Fruit fly (Drosophila melanogaster): Measurements from ENCODE around the gene Itpr.
A peak's percentile ranks its signal among the peaks of the same experiment; 100 is the strongest.

The Itpr gene

DNA sequence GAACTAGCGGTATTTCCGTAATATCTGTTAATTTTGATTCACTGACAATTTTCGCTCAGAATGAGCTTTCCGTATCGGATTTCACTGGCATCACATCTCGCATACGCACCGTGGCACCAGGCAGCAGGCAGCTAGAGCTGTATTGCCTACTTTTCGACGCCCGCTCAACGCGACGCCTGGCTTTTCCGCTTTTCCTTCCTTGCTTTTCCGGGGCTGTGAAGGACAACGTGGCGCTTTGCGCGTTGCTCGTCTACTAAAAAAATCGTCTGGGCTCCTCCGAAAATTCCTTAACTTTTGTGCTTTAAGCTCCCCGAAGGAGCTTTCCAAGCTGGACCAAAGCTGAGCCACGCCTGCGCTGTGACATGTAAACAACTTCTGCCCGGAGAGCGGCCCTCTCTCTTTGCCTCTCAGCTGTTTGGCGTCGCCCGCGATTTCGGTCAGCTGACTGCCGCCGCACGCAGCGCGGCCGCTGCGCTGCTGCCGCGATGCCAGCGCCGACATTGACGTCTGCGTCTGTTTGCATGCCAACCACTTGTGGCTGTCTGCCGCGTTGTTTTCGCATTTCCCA lies 6.2 kb downstream of the Itpr start, which contains the start of the genes CG43845 and Nmdar1 (continued):
- TF ChIP-seq zen2 (GFP tag; IDR thresholded peaks at IDR 0.05; ENCODE audit: partially characterized antibody) (peak; percentile 71; the same call in 2 of the 3 replicates), CG5953 (GFP tag; IDR thresholded peaks at IDR 0.05) (no peak), Ada2b (GFP tag; IDR thresholded peaks at IDR 0.05) (no peak), CG7745 (tag; optimal IDR thresholded peaks at IDR 0.05) (no peak), CG15269 (tag; optimal IDR thresholded peaks at IDR 0.05) (no peak), CG10543 (GFP tag; optimal IDR thresholded peaks at IDR 0.05) (peak; percentile 2), CG6683 (GFP tag; optimal IDR thresholded peaks at IDR 0.05) (no peak), wek (GFP tag; optimal IDR thresholded peaks at IDR 0.05) (no peak), nmo (GFP tag; optimal IDR thresholded peaks at IDR 0.05) (no peak), MTF-1 (GFP tag; optimal IDR thresholded peaks at IDR 0.05; ENCODE audit: borderline replicate concordance) (no peak), scrt (GFP tag; optimal IDR thresholded peaks at IDR 0.05) (peak; percentile 93), CG17361 (GFP tag; IDR thresholded peaks at IDR 0.05) (no peak), Six4 (GFP tag; optimal IDR thresholded peaks at IDR 0.05) (no peak), Ets97D (GFP tag; optimal IDR thresholded peaks at IDR 0.05) (no peak), lmd (GFP tag; IDR thresholded peaks at IDR 0.05) (no peak), esg (GFP tag; conservative IDR thresholded peaks at IDR 0.05) (no peak), gsb (GFP tag; IDR thresholded peaks at IDR 0.05) (0 out of 2 replicates have a peak, but pooled peaks have one; percentile 11), ewg (GFP tag; optimal IDR thresholded peaks at IDR 0.05) (peak; percentile 89), dysf (GFP tag; IDR thresholded peaks at IDR 0.05) (no peak), CG15514 (GFP tag; optimal IDR thresholded peaks at IDR 0.05) (peak; percentile 19), CG2678 (tag; optimal IDR thresholded peaks at IDR 0.05) (no peak), fd3F (GFP tag; optimal IDR thresholded peaks at IDR 0.05) (no peak), slbo (GFP tag; IDR thresholded peaks at IDR 0.05) (no peak), az2 (GFP tag; optimal IDR thresholded peaks at IDR 0.05) (no peak), ci (GFP tag; IDR thresholded peaks at IDR 0.05) (no peak), Dbx (GFP tag; IDR thresholded peaks at IDR 0.05) (peak; percentile 35; the same call in 1 of the 3 replicates), CG2712 (tag; optimal IDR thresholded peaks at IDR 0.05) (no peak), cg (GFP tag; optimal IDR thresholded peaks at IDR 0.05) (peak; percentile 5), Drgx (GFP tag; IDR thresholded peaks at IDR 0.05) (peak; percentile 23; the same call in 1 of the 2 replicates), Deaf1 (tag; optimal IDR thresholded peaks at IDR 0.05) (peak; percentile 11), CG4854 (GFP tag; optimal IDR thresholded peaks at IDR 0.05) (no peak), fru (optimal IDR thresholded peaks at IDR 0.05) (no peak), CG32532 (GFP tag; IDR thresholded peaks at IDR 0.05) (no peak), CG6765 (GFP tag; optimal IDR thresholded peaks at IDR 0.05) (no peak), otp (GFP tag; IDR thresholded peaks at IDR 0.05) (no peak), bcd (GFP tag; optimal IDR thresholded peaks at IDR 0.05) (no peak), wor (GFP tag; IDR thresholded peaks at IDR 0.05) (no peak), tgo (GFP tag; IDR thresholded peaks at IDR 0.05) (no peak), Ravus (GFP tag; IDR thresholded peaks at IDR 0.05) (no peak), CG12236 (GFP tag; optimal IDR thresholded peaks at IDR 0.05) (no peak), pros (GFP tag; optimal IDR thresholded peaks at IDR 0.05) (no peak), CG3995 (GFP tag; optimal IDR thresholded peaks at IDR 0.05) (no peak), CG7372 (GFP tag; IDR thresholded peaks at IDR 0.05) (peak; percentile 68; the same call in 1 of the 2 replicates), kah (GFP tag; optimal IDR thresholded peaks at IDR 0.05) (peak; percentile 90), ase (GFP tag; IDR thresholded peaks at IDR 0.05) (no peak), hb (GFP tag; IDR thresholded peaks at IDR 0.05; ENCODE audit: partially characterized antibody) (no peak), BtbVII (GFP tag; optimal IDR thresholded peaks at IDR 0.05) (no peak), sd (tag; optimal IDR thresholded peaks at IDR 0.05) (peak; percentile 18), bbx (GFP tag; IDR thresholded peaks at IDR 0.05; ENCODE audit: partially characterized antibody) (peak; percentile 12; the same call in 1 of the 2 replicates), Scr (GFP tag; IDR thresholded peaks at IDR 0.05; ENCODE audit: partially characterized antibody) (0 out of 2 replicates have a peak, but pooled peaks have one; percentile 8), CTCF (GFP tag; optimal IDR thresholded peaks at IDR 0.05) (peak; percentile 27)
